Worm (Caenorhabditis elegans) whole organism, mixed stage, embryonic: ENCODE measurements around the gene T14B4.20.

ENCODE experiments used
- M03D4.4 ChIP-seq: sonication (generic microtip); optimal IDR thresholded peaks from 2 replicates; lab custom pipeline; 2017; ENCODE audit warnings: mild to moderate bottlenecking, missing genetic modification characterization, missing compliant biosample characterization
- bed-3 ChIP-seq: fragments of 200-800 bp; sonication (Bioruptor generic); optimal IDR thresholded peaks from 3 replicates; lab custom pipeline; 2018; ENCODE audit warnings: mild to moderate bottlenecking, missing genetic modification characterization, moderate library complexity, missing compliant biosample characterization
- blmp-1 ChIP-seq: fragments of 150-350 bp; optimal IDR thresholded peaks from 2 replicates; lab custom pipeline; 2014; ENCODE audit warnings: missing biosample characterization, missing genetic modification characterization
- ceh-39 ChIP-seq: fragments of 150-350 bp; optimal IDR thresholded peaks from 2 replicates; lab custom pipeline; 2014; ENCODE audit warnings: missing biosample characterization, missing genetic modification characterization
- ceh-43 ChIP-seq: fragments of 200-800 bp; sonication (Bioruptor generic); optimal IDR thresholded peaks from 2 replicates; lab custom pipeline; 2018; ENCODE audit warnings: mild to moderate bottlenecking, missing genetic modification characterization, moderate library complexity, missing compliant biosample characterization
- ceh-83 ChIP-seq: fragments of 200-800 bp; sonication (Bioruptor generic); optimal IDR thresholded peaks from 2 replicates; lab custom pipeline; 2018; ENCODE audit warnings: mild to moderate bottlenecking, missing genetic modification characterization, missing compliant biosample characterization
- ces-1 ChIP-seq: fragments of 150-350 bp; optimal IDR thresholded peaks from 2 replicates; lab custom pipeline; 2014; ENCODE audit warnings: missing biosample characterization, missing genetic modification reagents, missing genetic modification characterization
- cnd-1 ChIP-seq: fragments of 200-800 bp; sonication (Bioruptor generic); optimal IDR thresholded peaks from 2 replicates; lab custom pipeline; 2018; ENCODE audit warnings: mild to moderate bottlenecking, missing genetic modification characterization, missing compliant biosample characterization
- flh-1 ChIP-seq: fragments of 200-800 bp; sonication (Bioruptor generic); optimal IDR thresholded peaks from 2 replicates; lab custom pipeline; 2018; ENCODE audit warnings: mild to moderate bottlenecking, missing genetic modification characterization, moderate library complexity, missing compliant biosample characterization
- hlh-1 ChIP-seq: fragments of 150-350 bp; optimal IDR thresholded peaks from 2 replicates; lab custom pipeline; 2014; ENCODE audit warnings: missing biosample characterization, missing genetic modification reagents, missing genetic modification characterization
- lin-13 ChIP-seq: fragments of 150-350 bp; optimal IDR thresholded peaks from 2 replicates; lab custom pipeline; 2014; ENCODE audit warnings: missing biosample characterization, missing genetic modification characterization
- lin-32 ChIP-seq: fragments of 200-800 bp; sonication (Bioruptor generic); optimal IDR thresholded peaks from 2 replicates; lab custom pipeline; 2018; ENCODE audit warnings: mild to moderate bottlenecking, missing genetic modification characterization, missing compliant biosample characterization
- lsy-2 ChIP-seq: fragments of 150-350 bp; optimal IDR thresholded peaks from 2 replicates; lab custom pipeline; 2014; ENCODE audit warnings: missing biosample characterization, missing genetic modification characterization
- mep-1 ChIP-seq: fragments of 150-350 bp; optimal IDR thresholded peaks from 2 replicates; lab custom pipeline; 2017; ENCODE audit warnings: missing biosample characterization, missing genetic modification reagents, missing genetic modification characterization, inconsistent platforms
- nhr-237 ChIP-seq: fragments of 150-350 bp; optimal IDR thresholded peaks from 2 replicates; lab custom pipeline; 2014; ENCODE audit warnings: missing biosample characterization, missing genetic modification characterization
- nhr-28 ChIP-seq: fragments of 150-350 bp; optimal IDR thresholded peaks from 2 replicates; lab custom pipeline; 2014; ENCODE audit warnings: missing biosample characterization, missing genetic modification characterization
- nhr-76 ChIP-seq: sonication (generic microtip); optimal IDR thresholded peaks from 2 replicates; lab custom pipeline; 2017; ENCODE audit warnings: missing biosample characterization, missing genetic modification characterization
- sem-2 ChIP-seq: fragments of 200-800 bp; sonication (Bioruptor generic); optimal IDR thresholded peaks from 2 replicates; lab custom pipeline; 2018; ENCODE audit warnings: mild to moderate bottlenecking, missing genetic modification characterization, missing compliant biosample characterization
- snpc-4 ChIP-seq: fragments of 150-350 bp; optimal IDR thresholded peaks from 2 replicates; lab custom pipeline; 2014; ENCODE audit warnings: missing biosample characterization, missing genetic modification characterization
- sptf-1 ChIP-seq: sonication (generic microtip); optimal IDR thresholded peaks from 2 replicates; lab custom pipeline; 2017; ENCODE audit warnings: mild to moderate bottlenecking, missing genetic modification characterization, moderate library complexity, missing compliant biosample characterization
- tbx-8 ChIP-seq: fragments of 200-800 bp; sonication (Bioruptor generic); optimal IDR thresholded peaks from 2 replicates; lab custom pipeline; 2018; ENCODE audit warnings: mild to moderate bottlenecking, missing genetic modification characterization, moderate library complexity, missing compliant biosample characterization
- unc-120 ChIP-seq: sonication (generic microtip); optimal IDR thresholded peaks from 2 replicates; lab custom pipeline; 2017; ENCODE audit warnings: missing genetic modification characterization, missing compliant biosample characterization; ENCODE audit not compliant: poor library complexity, severe bottlenecking
- unc-39 ChIP-seq: fragments of 150-350 bp; optimal IDR thresholded peaks from 2 replicates; lab custom pipeline; 2014; ENCODE audit warnings: missing biosample characterization, missing genetic modification characterization
- unc-62 ChIP-seq: fragments of 150-350 bp; optimal IDR thresholded peaks from 2 replicates; lab custom pipeline; 2014; ENCODE audit warnings: missing biosample characterization, missing genetic modification reagents, missing genetic modification characterization
- zip-8 ChIP-seq: fragments of 150-350 bp; optimal IDR thresholded peaks from 2 replicates; lab custom pipeline; 2014; ENCODE audit warnings: missing biosample characterization, missing genetic modification characterization
- ztf-11 ChIP-seq: fragments of 150-350 bp; optimal IDR thresholded peaks from 2 replicates; lab custom pipeline; 2014; ENCODE audit warnings: missing biosample characterization, missing genetic modification characterization

Gene T14B4.20

DNA sequence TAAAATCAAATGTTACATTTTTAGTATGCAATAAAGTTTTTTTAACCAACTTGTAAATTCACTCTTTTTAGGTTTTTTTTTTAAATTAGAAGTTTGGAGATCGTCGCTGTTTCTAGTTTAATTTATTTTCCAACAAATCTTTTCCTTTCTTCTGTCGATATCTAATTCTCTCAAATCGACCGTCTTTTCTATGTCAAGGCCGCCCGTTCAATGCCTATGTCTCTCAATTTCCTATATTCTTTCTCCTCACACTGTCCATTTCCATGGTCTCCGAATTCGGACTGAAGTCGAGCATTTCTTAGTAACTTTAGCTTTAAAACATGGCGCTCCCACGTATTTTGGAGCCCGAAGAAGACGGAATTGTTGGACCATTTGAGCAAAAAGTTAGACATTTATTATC lies at the start of gene T14B4.20, which contains the start of gene T14B4.5:
TSS of gene T14B4.20 (plus strand) at position 264 of the 400 bp plus-strand sequence.
TSS of gene T14B4.5 (plus strand) at position 226 of the 400 bp plus-strand sequence.
- TF ChIP-seq ceh-43 (GFP tag; lab: Kevin White, UChicago), result no peak

DNA sequence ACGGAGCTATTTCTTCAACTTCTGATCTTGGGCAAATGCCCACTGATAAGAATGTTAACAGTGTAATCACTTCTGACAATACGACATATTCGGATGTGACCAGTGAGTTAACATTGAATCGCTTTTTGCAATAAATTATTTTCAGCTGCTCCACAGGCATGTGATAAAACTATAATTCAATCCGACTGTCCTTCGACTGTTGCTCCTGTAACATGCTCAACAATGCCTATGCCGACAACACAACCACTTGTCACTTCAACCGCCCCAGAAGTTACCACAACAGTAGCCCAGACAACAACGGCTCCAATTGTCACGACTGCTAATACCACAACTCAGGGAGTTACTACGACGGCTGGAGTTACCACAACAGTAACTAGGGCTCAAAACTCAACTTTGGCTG lies 49.2 kb upstream of the T14B4.20 start:
- no peak for TF ChIP-seq hlh-1 (tag; lab: Kevin White, UChicago)
- TF ChIP-seq ztf-11 (tag; lab: Kevin White, UChicago), result no peak
- no peak for TF ChIP-seq ces-1 (GFP tag; lab: Kevin White, UChicago)
- TF ChIP-seq unc-39, result no peak
- no peak for TF ChIP-seq unc-120 (tag; lab: Kevin White, UChicago)
- TF ChIP-seq nhr-237 (tag; lab: Kevin White, UChicago), result no peak
- TF ChIP-seq unc-62 (GFP tag; lab: Kevin White, UChicago), result no peak
- no peak for TF ChIP-seq sptf-1
- TF ChIP-seq lsy-2 (tag; lab: Kevin White, UChicago), result no peak
- no peak for TF ChIP-seq cnd-1
- no peak for TF ChIP-seq M03D4.4 (tag; lab: Kevin White, UChicago)
- no peak for TF ChIP-seq mep-1

DNA sequence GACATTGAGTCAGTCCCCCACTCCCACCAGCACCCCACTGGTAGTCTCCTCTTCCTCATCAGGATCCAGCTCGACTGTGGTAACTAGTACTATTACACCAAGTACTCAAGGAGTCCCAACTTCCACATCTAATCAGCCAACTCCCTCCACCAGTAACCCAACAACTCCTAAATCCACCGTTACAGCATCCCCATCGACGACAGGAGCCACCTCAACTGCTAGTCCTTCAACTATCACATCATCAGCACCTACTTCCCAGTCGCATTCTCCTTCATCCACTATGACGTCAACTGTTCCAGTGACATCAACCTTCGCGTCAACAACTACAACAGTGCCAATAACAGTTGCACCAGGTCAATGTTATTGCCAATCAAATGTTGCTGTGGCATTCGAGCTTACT lies 48.2 kb upstream of the T14B4.20 start:
- TF ChIP-seq bed-3 (GFP tag; lab: Kevin White, UChicago) (no peak), tbx-8 (GFP tag; lab: Kevin White, UChicago) (no peak), blmp-1 (tag; lab: Kevin White, UChicago) (no peak), nhr-237 (tag; lab: Kevin White, UChicago) (no peak), mep-1 (no peak), unc-39 (no peak), ceh-83 (GFP tag; lab: Kevin White, UChicago) (no peak), zip-8 (tag; lab: Kevin White, UChicago) (no peak), unc-62 (GFP tag; lab: Kevin White, UChicago) (no peak), flh-1 (no peak), sptf-1 (no peak), sem-2 (GFP tag; lab: Kevin White, UChicago) (no peak), nhr-28 (no peak), snpc-4 (no peak)

DNA sequence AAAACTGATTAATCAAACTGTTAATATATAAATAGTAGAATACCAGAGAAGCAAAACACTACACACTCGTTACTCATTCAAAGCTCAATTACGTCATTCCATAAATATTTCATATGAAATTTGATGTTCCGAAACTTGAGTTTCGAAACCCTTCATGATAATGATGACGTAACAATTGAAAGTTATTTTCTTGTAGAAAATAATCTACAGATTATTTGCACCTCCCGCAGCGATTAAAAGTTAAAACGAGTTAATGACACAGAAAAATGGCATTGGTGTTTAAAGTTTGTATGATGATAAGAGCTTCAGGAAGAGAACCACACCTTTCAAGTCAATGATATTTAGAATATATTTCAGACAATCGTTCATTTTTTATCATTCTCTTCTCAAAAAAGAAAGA lies 42.8 kb upstream of the T14B4.20 start, which contains the start of gene H43E16.1:
TSS of gene H43E16.1 (plus strand) at position 375 of the 400 bp plus-strand sequence.
- TF ChIP-seq zip-8 (tag; lab: Kevin White, UChicago) (peak; percentile 97), ztf-11 (tag; lab: Kevin White, UChicago) (no peak)

DNA sequence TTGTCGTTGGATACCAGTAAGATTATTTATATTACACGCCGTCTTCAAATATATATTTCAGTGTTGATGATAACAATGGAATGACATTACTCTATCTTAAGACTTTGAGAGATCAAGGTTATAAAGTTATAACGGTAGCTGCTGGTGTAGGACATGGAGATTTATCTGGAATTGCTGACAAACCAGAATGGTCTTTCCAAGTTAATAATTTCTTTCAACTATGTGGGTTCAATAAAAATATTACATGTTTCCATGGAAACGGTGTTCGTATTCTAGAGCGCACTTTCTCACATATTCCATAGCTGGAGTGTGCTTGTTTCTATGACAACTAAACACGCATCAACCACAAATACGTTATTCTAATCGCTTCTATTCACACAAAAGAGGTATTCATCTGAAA lies 37.0 kb upstream of the T14B4.20 start, which contains the start of gene ift-74:
TSS of gene ift-74 (plus strand) at position 301 of the 400 bp plus-strand sequence.
- TF ChIP-seq ceh-39 (tag; lab: Kevin White, UChicago) (no peak), nhr-28 (no peak), lin-13 (no peak), lsy-2 (tag; lab: Kevin White, UChicago) (no peak), unc-62 (GFP tag; lab: Kevin White, UChicago) (no peak), hlh-1 (tag; lab: Kevin White, UChicago) (no peak)

DNA sequence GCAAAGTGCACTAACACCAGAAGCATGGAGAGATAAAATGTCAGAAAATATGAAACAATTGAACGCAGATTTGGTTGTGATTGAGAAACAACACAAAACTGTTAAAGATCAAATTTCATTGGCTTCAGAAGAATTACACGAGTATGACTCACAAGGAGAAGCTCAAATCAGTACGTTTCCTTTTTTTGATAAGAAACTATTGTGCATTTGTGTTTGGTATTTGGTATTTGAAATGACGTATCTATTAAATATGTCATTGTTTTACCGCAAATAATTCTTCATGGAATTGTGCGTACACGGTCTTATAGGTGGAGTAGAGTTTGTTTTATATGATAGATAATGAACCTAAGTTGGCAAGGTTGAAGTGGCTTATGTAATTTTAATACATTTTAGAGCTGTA lies 35.2 kb upstream of the T14B4.20 start:
- TF ChIP-seq ztf-11 (tag; lab: Kevin White, UChicago) (no peak), sptf-1 (no peak), M03D4.4 (tag; lab: Kevin White, UChicago) (no peak), lsy-2 (tag; lab: Kevin White, UChicago) (no peak), lin-13 (no peak), ceh-43 (GFP tag; lab: Kevin White, UChicago) (no peak), lin-32 (no peak)

DNA sequence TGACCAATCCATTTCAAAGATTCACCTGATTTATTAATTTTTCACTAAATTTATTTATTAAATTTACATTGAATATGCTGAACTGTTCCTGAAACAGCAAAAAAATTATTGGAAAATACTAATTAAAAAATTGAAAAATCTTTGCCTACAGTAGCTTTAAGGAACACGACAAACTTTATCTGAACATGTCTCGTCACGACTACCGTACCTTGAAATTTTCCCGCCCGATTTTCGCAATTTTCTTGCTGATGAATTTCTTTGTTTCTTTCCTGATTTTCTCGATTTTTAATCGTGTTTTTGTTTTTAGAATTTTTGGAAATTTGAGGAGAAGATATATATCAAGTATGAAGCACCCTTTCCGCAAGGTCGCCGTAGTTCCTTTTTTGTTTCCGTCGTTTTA lies 33.8 kb upstream of the T14B4.20 start:
- no peak for TF ChIP-seq mep-1
- TF ChIP-seq flh-1, result no peak
- no peak for TF ChIP-seq bed-3 (GFP tag; lab: Kevin White, UChicago)
- no peak for TF ChIP-seq blmp-1 (tag; lab: Kevin White, UChicago)
- TF ChIP-seq lin-32, result no peak
- TF ChIP-seq zip-8 (tag; lab: Kevin White, UChicago), result no peak
- no peak for TF ChIP-seq nhr-76 (tag; lab: Kevin White, UChicago)
